Fruit fly (Drosophila melanogaster) whole organism, pupa: ENCODE data around the gene Nin.

Source experiments
- CG10348 ChIP-seq: fragments of 200-800 bp; sonication (Bioruptor generic); IDR thresholded peaks from 2 replicates; pipeline ENCODE4 v1.3.6; 2022; ENCODE audit warnings: missing biosample characterization, missing genetic modification characterization
- CG12605 ChIP-seq: fragments of 200-800 bp; sonication (Bioruptor generic); IDR thresholded peaks from 2 replicates; pipeline ENCODE4 v1.3.6; 2022; ENCODE audit warnings: missing biosample characterization, missing genetic modification characterization
- CG13204 ChIP-seq: fragments of 200-800 bp; sonication (Bioruptor generic); optimal IDR thresholded peaks from 2 replicates; lab custom pipeline; 2018; ENCODE audit warnings: missing biosample characterization, mild to moderate bottlenecking, missing genetic modification characterization, moderate library complexity
- CG14655 ChIP-seq: fragments of 200-800 bp; sonication (Bioruptor generic); optimal IDR thresholded peaks from 3 replicates; lab custom pipeline; 2017; ENCODE audit warnings: mild to moderate bottlenecking, missing biosample characterization, missing genetic modification reagents, missing genetic modification characterization
- CG15710 ChIP-seq: fragments of 200-800 bp; sonication (Bioruptor generic); optimal IDR thresholded peaks from 2 replicates; lab custom pipeline; 2018; ENCODE audit warnings: missing biosample characterization, mild to moderate bottlenecking, missing genetic modification characterization, moderate library complexity
- CG17806 ChIP-seq: fragments of 200-800 bp; sonication (Bioruptor generic); optimal IDR thresholded peaks from 2 replicates; lab custom pipeline; 2018; ENCODE audit warnings: missing biosample characterization, mild to moderate bottlenecking, missing genetic modification characterization, moderate library complexity
- CG32121 ChIP-seq: fragments of 200-800 bp; sonication (Bioruptor generic); IDR thresholded peaks from 2 replicates; pipeline ENCODE4 v1.3.6; 2022; ENCODE audit warnings: missing biosample characterization, missing genetic modification characterization
- CG34367 ChIP-seq: fragments of 200-800 bp; sonication (Bioruptor generic); optimal IDR thresholded peaks from 2 replicates; lab custom pipeline; 2018; ENCODE audit warnings: missing biosample characterization, mild to moderate bottlenecking, missing genetic modification characterization
- CG4496 ChIP-seq: fragments of 200-800 bp; sonication (Bioruptor generic); IDR thresholded peaks from 3 replicates; pipeline ENCODE4 v1.3.6; 2022; ENCODE audit warnings: missing biosample characterization, missing genetic modification characterization
- CG8159 ChIP-seq: fragments of 200-800 bp; sonication (Bioruptor generic); optimal IDR thresholded peaks from 3 replicates; lab custom pipeline; 2018; ENCODE audit warnings: missing biosample characterization, mild to moderate bottlenecking, missing genetic modification characterization, moderate library complexity
- CG8301 ChIP-seq: fragments of 200-800 bp; sonication (Bioruptor generic); optimal IDR thresholded peaks from 2 replicates; lab custom pipeline; 2018; ENCODE audit warnings: missing biosample characterization, mild to moderate bottlenecking, missing genetic modification characterization
- CG9948 ChIP-seq: fragments of 200-800 bp; sonication (Bioruptor generic); optimal IDR thresholded peaks from 2 replicates; lab custom pipeline; 2018; ENCODE audit warnings: missing biosample characterization, mild to moderate bottlenecking, missing genetic modification characterization, moderate library complexity
- D1 ChIP-seq: fragments of 200-800 bp; sonication (Bioruptor generic); optimal IDR thresholded peaks from 2 replicates; lab custom pipeline; 2018; ENCODE audit warnings: missing biosample characterization, mild to moderate bottlenecking, missing genetic modification characterization, moderate library complexity
- EcR ChIP-seq: fragments of 200-800 bp; sonication (Bioruptor generic); optimal IDR thresholded peaks from 3 replicates; lab custom pipeline; 2019; ENCODE audit warnings: missing biosample characterization, missing genetic modification characterization, mild to moderate bottlenecking, moderate library complexity, missing genetic modification reagents
- Ets98B ChIP-seq: fragments of 200-800 bp; sonication (Bioruptor generic); IDR thresholded peaks from 2 replicates; pipeline ENCODE4 v1.3.6; 2022; ENCODE audit warnings: missing biosample characterization, missing genetic modification characterization
- Pif1A ChIP-seq: fragments of 200-800 bp; sonication (Bioruptor generic); optimal IDR thresholded peaks from 3 replicates; lab custom pipeline; 2016; ENCODE audit warnings: missing biosample characterization, missing genetic modification characterization
- Pif1B ChIP-seq: fragments of 200-800 bp; sonication (Bioruptor generic); optimal IDR thresholded peaks from 3 replicates; lab custom pipeline; 2016; ENCODE audit warnings: missing biosample characterization, missing genetic modification characterization
- Snoo ChIP-seq: fragments of 200-800 bp; sonication (Bioruptor generic); optimal IDR thresholded peaks from 3 replicates; lab custom pipeline; 2017; ENCODE audit warnings: missing biosample characterization, mild to moderate bottlenecking, missing genetic modification characterization, inconsistent platforms
- fd96Ca ChIP-seq: fragments of 200-800 bp; sonication (Bioruptor generic); IDR thresholded peaks from 3 replicates; pipeline ENCODE4 v1.3.6; 2022; ENCODE audit warnings: missing biosample characterization, missing genetic modification characterization
- gl ChIP-seq: fragments of 200-800 bp; sonication (Bioruptor generic); optimal IDR thresholded peaks from 2 replicates; lab custom pipeline; 2018; ENCODE audit warnings: missing biosample characterization, mild to moderate bottlenecking, missing genetic modification characterization
- rn ChIP-seq: fragments of 200-800 bp; sonication (Bioruptor generic); IDR thresholded peaks from 2 replicates; pipeline ENCODE4 v1.3.6; 2022; ENCODE audit warnings: missing biosample characterization, missing genetic modification characterization

Gene Nin

DNA sequence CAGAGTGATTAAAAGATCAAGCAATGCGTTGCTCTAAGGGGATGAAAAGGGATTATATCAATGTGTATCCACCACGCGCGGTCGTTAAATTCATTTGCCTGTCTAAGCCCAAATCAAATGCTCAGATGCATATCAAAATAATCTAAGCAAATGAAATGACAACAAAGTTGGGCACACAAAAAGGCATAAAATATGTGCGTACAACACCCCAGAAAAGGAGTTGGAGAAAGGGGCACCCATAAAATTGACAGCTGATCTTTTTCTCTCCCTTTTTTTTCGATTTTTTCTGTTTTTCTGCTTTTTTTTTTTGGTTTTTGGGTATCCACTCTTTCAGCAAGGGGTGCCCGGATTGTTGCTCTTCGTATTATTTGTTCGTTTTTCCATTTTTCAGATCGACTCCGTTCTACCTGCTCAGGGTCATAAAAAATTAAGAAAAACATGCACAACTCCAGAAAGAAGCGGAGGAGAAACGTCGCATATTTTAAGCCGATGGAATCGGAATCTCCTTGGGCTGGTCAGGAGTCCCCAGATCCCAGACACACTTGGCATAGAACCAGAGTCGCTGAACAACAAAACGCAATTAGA lies 43.5 kb downstream of the Nin start:
- TF ChIP-seq CG8301 = no peak
- TF ChIP-seq CG13204 (GFP tag; lab: Kevin White, UChicago) = peak; percentile 1
- TF ChIP-seq, all 21 proteins: peak for 1

dm6 chr2L:5232967-5233909 lies 45.1 kb downstream of the Nin start:
- TF ChIP-seq Pif1B (GFP tag; lab: Kevin White, UChicago) (no peak), Snoo (tag; lab: Kevin White, UChicago) (no peak), Pif1A (no peak), rn (GFP tag; lab: Robert Waterston, UW) (no peak), Ets98B (GFP tag; lab: Robert Waterston, UW) (no peak)

- TF ChIP-seq Snoo (tag; lab: Kevin White, UChicago) = no peak
- no peak for TF ChIP-seq CG32121 (GFP tag; lab: Robert Waterston, UW)
- TF ChIP-seq Ets98B (GFP tag; lab: Robert Waterston, UW) = no peak
- no peak for TF ChIP-seq EcR
- peak; percentile 32; the same call in 1 of the 3 replicates for TF ChIP-seq CG4496 (GFP tag; lab: Robert Waterston, UW)
- no peak for TF ChIP-seq CG34367 (tag; lab: Kevin White, UChicago)
- TF ChIP-seq Pif1A = no peak
- no peak for TF ChIP-seq CG17806 (tag; lab: Kevin White, UChicago)
- TF ChIP-seq gl (tag; lab: Kevin White, UChicago) = no peak
- TF ChIP-seq CG13204 (GFP tag; lab: Kevin White, UChicago) = peak; percentile 59
- no peak for TF ChIP-seq rn (GFP tag; lab: Robert Waterston, UW)
- no peak for TF ChIP-seq CG15710
- TF ChIP-seq D1 (tag; lab: Kevin White, UChicago) = no peak
- TF ChIP-seq CG10348 (GFP tag; lab: Robert Waterston, UW) = no peak
- no peak for TF ChIP-seq CG14655 (GFP tag; lab: Kevin White, UChicago)
- TF ChIP-seq, all 21 proteins: peak for 2
Measured at dm6 chr2L:5232175-5232574, 46.2 kb downstream of the Nin start.

DNA sequence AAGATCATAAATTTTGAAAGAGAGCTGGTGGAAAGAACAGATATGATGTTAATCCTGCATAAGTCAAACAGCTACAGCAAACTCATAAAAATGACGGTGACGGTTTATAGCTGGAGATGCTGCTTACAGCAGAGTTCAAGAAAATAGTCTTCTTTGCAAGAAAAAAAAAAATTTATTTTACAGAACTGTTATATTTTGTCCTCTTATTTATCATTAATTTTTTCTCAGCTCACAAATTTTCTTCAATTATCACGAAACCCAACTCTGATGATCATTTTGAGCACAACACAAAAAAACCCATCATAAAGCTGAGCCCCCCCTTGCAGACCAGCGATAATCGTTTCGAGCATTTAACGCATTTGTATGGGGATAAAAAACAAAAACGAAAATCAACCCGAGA lies 46.9 kb downstream of the Nin start:
- no peak for TF ChIP-seq CG14655 (GFP tag; lab: Kevin White, UChicago)
- TF ChIP-seq Ets98B (GFP tag; lab: Robert Waterston, UW) = no peak
- TF ChIP-seq EcR = no peak
- no peak for TF ChIP-seq rn (GFP tag; lab: Robert Waterston, UW)
- peak; percentile 6 for TF ChIP-seq CG17806 (tag; lab: Kevin White, UChicago)
- no peak for TF ChIP-seq CG10348 (GFP tag; lab: Robert Waterston, UW)
- peak; percentile 36 for TF ChIP-seq Pif1A
- no peak for TF ChIP-seq gl (tag; lab: Kevin White, UChicago)
- peak; percentile 28 for TF ChIP-seq Snoo (tag; lab: Kevin White, UChicago)
- TF ChIP-seq CG32121 (GFP tag; lab: Robert Waterston, UW) = no peak
- TF ChIP-seq D1 (tag; lab: Kevin White, UChicago) = no peak
- TF ChIP-seq CG8159 = peak; percentile 0
- peak; percentile 8 for TF ChIP-seq CG9948 (tag; lab: Kevin White, UChicago)
- TF ChIP-seq Pif1B (GFP tag; lab: Kevin White, UChicago) = no peak
- no peak for TF ChIP-seq fd96Ca (GFP tag; lab: Robert Waterston, UW)
- TF ChIP-seq CG4496 (GFP tag; lab: Robert Waterston, UW) = no peak
- no peak for TF ChIP-seq CG12605 (GFP tag; lab: Robert Waterston, UW)
- TF ChIP-seq CG13204 (GFP tag; lab: Kevin White, UChicago) = no peak
- peak; percentile 5 for TF ChIP-seq CG15710
- no peak for TF ChIP-seq CG8301
- TF ChIP-seq CG34367 (tag; lab: Kevin White, UChicago) = no peak

DNA sequence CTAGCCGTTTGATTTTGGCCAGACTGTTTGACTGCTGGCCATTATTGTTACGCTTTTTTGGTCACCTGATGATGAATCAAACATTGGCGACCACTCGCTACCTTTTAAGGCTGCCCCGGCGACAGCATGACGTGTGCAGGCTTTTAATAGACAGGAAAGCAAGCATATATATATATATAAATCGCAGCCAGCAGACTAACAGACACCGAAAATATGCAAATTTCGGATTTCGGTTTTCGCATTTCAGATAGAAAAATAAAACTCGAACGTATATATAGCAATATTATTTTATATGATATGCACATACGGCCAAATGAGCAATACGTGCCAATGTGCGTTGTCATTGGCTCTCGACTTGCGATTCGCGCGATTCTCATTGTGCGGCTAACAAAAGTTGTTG lies 47.6 kb downstream of the Nin start:
- TF ChIP-seq CG8301 (no peak), gl (tag; lab: Kevin White, UChicago) (no peak), CG9948 (tag; lab: Kevin White, UChicago) (no peak), CG15710 (no peak), CG34367 (tag; lab: Kevin White, UChicago) (no peak), CG17806 (tag; lab: Kevin White, UChicago) (no peak), EcR (no peak), CG4496 (GFP tag; lab: Robert Waterston, UW) (no peak), Snoo (tag; lab: Kevin White, UChicago) (no peak), Pif1A (no peak), Pif1B (GFP tag; lab: Kevin White, UChicago) (no peak), CG12605 (GFP tag; lab: Robert Waterston, UW) (no peak)

- TF ChIP-seq Pif1A = no peak
- no peak for TF ChIP-seq Snoo (tag; lab: Kevin White, UChicago)
- no peak for TF ChIP-seq Pif1B (GFP tag; lab: Kevin White, UChicago)
- TF ChIP-seq CG12605 (GFP tag; lab: Robert Waterston, UW) = no peak
- no peak for TF ChIP-seq CG4496 (GFP tag; lab: Robert Waterston, UW)
- TF ChIP-seq CG8159 = no peak
- TF ChIP-seq fd96Ca (GFP tag; lab: Robert Waterston, UW) = no peak
- no peak for TF ChIP-seq CG34367 (tag; lab: Kevin White, UChicago)
- no peak for TF ChIP-seq EcR
- no peak for TF ChIP-seq CG17806 (tag; lab: Kevin White, UChicago)
- TF ChIP-seq CG13204 (GFP tag; lab: Kevin White, UChicago) = no peak
- no peak for TF ChIP-seq CG8301
- no peak for TF ChIP-seq CG14655 (GFP tag; lab: Kevin White, UChicago)
- no peak for TF ChIP-seq D1 (tag; lab: Kevin White, UChicago)
- TF ChIP-seq Ets98B (GFP tag; lab: Robert Waterston, UW) = no peak
- no peak for TF ChIP-seq CG10348 (GFP tag; lab: Robert Waterston, UW)
- no peak for TF ChIP-seq rn (GFP tag; lab: Robert Waterston, UW)
- TF ChIP-seq CG15710 = no peak
Measured at dm6 chr2L:5229735-5230347, 48.5 kb downstream of the Nin start.
